Worm (Caenorhabditis elegans): Measurements from ENCODE around the gene srw-62.
A peak's percentile ranks its signal among the peaks of the same experiment; 100 is the strongest.

The srw-62 gene

ce11 chrII:7813237-7813636 lies 12.0 kb upstream of the srw-62 start:
- no peak for TF ChIP-seq T20F7.1 (GFP tag; optimal IDR thresholded peaks at IDR 0.05)
- no peak for TF ChIP-seq Y48G9A.11 (GFP tag; IDR thresholded peaks at IDR 0.05)
- TF ChIP-seq nhr-237 (tag; optimal IDR thresholded peaks at IDR 0.05) = no peak
- TF ChIP-seq lsy-2 (tag; optimal IDR thresholded peaks at IDR 0.05) = no peak
- TF ChIP-seq daf-8 (GFP tag; IDR thresholded peaks at IDR 0.05) = no peak
- no peak for TF ChIP-seq php-3 (GFP tag; IDR thresholded peaks at IDR 0.05)
- TF ChIP-seq ceh-62 (tag; optimal IDR thresholded peaks at IDR 0.05) = no peak
- no peak for TF ChIP-seq madf-9 (GFP tag; conservative IDR thresholded peaks at IDR 0.05)
- no peak for TF ChIP-seq ceh-20 (GFP tag; IDR thresholded peaks at IDR 0.05)
- TF ChIP-seq snpc-1.2 (GFP tag; IDR thresholded peaks at IDR 0.05) = no peak
- TF ChIP-seq ceh-28 (tag; optimal IDR thresholded peaks at IDR 0.05) = no peak
- no peak for TF ChIP-seq nhr-76 (tag; optimal IDR thresholded peaks at IDR 0.05)
- no peak for TF ChIP-seq nhr-28 (tag; optimal IDR thresholded peaks at IDR 0.05)
- no peak for TF ChIP-seq cey-2 (tag; optimal IDR thresholded peaks at IDR 0.05; ENCODE audit: borderline replicate concordance, insufficient read depth)

DNA sequence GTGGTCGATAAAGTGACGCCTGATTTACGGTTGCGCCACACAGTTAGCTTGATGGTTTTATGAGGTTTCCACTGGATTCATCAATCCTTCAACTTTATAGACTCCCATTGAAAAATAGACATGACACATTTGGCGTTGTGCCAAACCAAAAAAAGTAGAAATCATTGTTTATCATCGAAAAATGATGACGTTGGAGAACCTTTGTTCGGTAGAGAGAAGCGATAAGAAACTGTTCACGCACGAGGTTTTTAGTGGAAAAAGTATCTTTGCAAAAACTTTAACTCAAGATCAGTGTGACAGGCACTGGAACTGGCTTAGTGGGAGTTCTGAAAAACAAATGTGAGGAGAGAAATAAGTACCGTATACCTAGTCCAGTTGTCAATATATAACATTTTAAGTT lies 11.6 kb upstream of the srw-62 start:
- TF ChIP-seq daf-16 (GFP tag; optimal IDR thresholded peaks at IDR 0.05) = no peak
- peak; percentile 26 for TF ChIP-seq daf-16 (tag; optimal IDR thresholded peaks at IDR 0.05)
- TF ChIP-seq dmd-6 (GFP tag; IDR thresholded peaks at IDR 0.05) = peak; percentile 55
- TF ChIP-seq php-3 (GFP tag; IDR thresholded peaks at IDR 0.05) = no peak
- peak; percentile 46 for TF ChIP-seq hlh-30 (tag; optimal IDR thresholded peaks at IDR 0.05; ENCODE audit: insufficient read depth)
- peak; percentile 52 for TF ChIP-seq nhr-28 (tag; optimal IDR thresholded peaks at IDR 0.05)
- TF ChIP-seq dmd-9 (GFP tag; IDR thresholded peaks at IDR 0.05) = no peak
- peak; percentile 37 for TF ChIP-seq hlh-11 (tag; optimal IDR thresholded peaks at IDR 0.05)
- TF ChIP-seq aly-2 (tag; optimal IDR thresholded peaks at IDR 0.05) = no peak
- no peak for TF ChIP-seq rbr-2 (tag; optimal IDR thresholded peaks at IDR 0.05)
- TF ChIP-seq hif-1 (tag; optimal IDR thresholded peaks at IDR 0.05) = no peak
- no peak for TF ChIP-seq nhr-11 (tag; optimal IDR thresholded peaks at IDR 0.05)
- no peak for TF ChIP-seq unc-62 (GFP tag; optimal IDR thresholded peaks at IDR 0.05 in 1 of 2)
- no peak for TF ChIP-seq unc-62 (tag; optimal IDR thresholded peaks at IDR 0.05)
- TF ChIP-seq dmd-8 (GFP tag; IDR thresholded peaks at IDR 0.05) = no peak
- peak; percentile 31 for TF ChIP-seq pqm-1 (tag; optimal IDR thresholded peaks at IDR 0.05)
- no peak for TF ChIP-seq F44E2.7 (GFP tag; IDR thresholded peaks at IDR 0.05)
- peak; percentile 7 for TF ChIP-seq dve-1 (tag; optimal IDR thresholded peaks at IDR 0.05; ENCODE audit: insufficient read depth)
- no peak for TF ChIP-seq daf-19 (GFP tag; conservative IDR thresholded peaks at IDR 0.05)
- TF ChIP-seq nhr-77 (tag; optimal IDR thresholded peaks at IDR 0.05) = peak; percentile 67
- TF ChIP-seq nhr-6 (tag; optimal IDR thresholded peaks at IDR 0.05) = no peak
- TF ChIP-seq snpc-4 (tag; optimal IDR thresholded peaks at IDR 0.05) = no peak
- no peak for TF ChIP-seq Y5F2A.4 (GFP tag; optimal IDR thresholded peaks at IDR 0.05)
- TF ChIP-seq jun-1 (tag; optimal IDR thresholded peaks at IDR 0.05) = no peak

DNA sequence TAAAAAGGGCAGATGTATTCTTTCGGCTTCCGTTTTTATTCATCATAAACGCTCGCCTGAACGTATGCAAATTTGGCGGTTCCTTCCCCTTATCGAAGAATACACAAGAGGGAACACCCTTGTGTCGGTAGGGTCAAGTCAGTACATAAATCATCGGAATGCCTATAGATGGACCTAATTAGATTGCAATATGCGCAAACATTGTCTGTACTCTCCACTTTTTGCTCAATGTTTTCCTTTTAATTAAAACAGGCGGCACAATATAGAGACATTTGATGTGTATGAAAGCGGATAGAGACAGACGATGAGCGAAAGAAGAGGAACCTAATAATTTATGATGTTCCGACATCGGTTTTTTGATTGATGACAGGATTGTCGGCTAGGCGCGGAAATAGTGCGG lies 11.0 kb upstream of the srw-62 start:
- TF ChIP-seq nhr-10 (tag; optimal IDR thresholded peaks at IDR 0.05) (no peak), daf-12 (tag; optimal IDR thresholded peaks at IDR 0.05) (no peak), tag-97 (GFP tag; IDR thresholded peaks at IDR 0.05) (no peak), unc-62 (GFP tag; optimal IDR thresholded peaks at IDR 0.05 in 1 of 2) (peak in 1 of 2 experiments; percentile 25), unc-62 (tag; optimal IDR thresholded peaks at IDR 0.05) (no peak), nhr-76 (tag; optimal IDR thresholded peaks at IDR 0.05) (no peak), Y5F2A.4 (GFP tag; optimal IDR thresholded peaks at IDR 0.05) (no peak), nhr-6 (tag; optimal IDR thresholded peaks at IDR 0.05) (peak; percentile 57), nhr-48 (tag; optimal IDR thresholded peaks at IDR 0.05) (no peak), hmg-1.1 (GFP tag; IDR thresholded peaks at IDR 0.05) (no peak), mxl-3 (GFP tag; optimal IDR thresholded peaks at IDR 0.05) (no peak), ceh-28 (tag; optimal IDR thresholded peaks at IDR 0.05) (no peak), nhr-102 (tag; optimal IDR thresholded peaks at IDR 0.05) (no peak), zfp-3 (GFP tag; conservative IDR thresholded peaks at IDR 0.05) (no peak), lsy-2 (tag; optimal IDR thresholded peaks at IDR 0.05) (no peak), lin-38 (GFP tag; IDR thresholded peaks at IDR 0.05) (no peak), mes-2 (tag; optimal IDR thresholded peaks at IDR 0.05; ENCODE audit: poor library complexity, severe bottlenecking) (peak; percentile 19), duxl-1 (tag; optimal IDR thresholded peaks at IDR 0.05; ENCODE audit: poor library complexity) (no peak), lim-7 (GFP tag; IDR thresholded peaks at IDR 0.05) (no peak), attf-4 (tag; optimal IDR thresholded peaks at IDR 0.05) (no peak), R02D3.7 (tag; optimal IDR thresholded peaks at IDR 0.05) (no peak), rbr-2 (tag; optimal IDR thresholded peaks at IDR 0.05) (no peak)
